Fruit fly (Drosophila melanogaster): ENCODE results near the gene ppk26.

DNA sequence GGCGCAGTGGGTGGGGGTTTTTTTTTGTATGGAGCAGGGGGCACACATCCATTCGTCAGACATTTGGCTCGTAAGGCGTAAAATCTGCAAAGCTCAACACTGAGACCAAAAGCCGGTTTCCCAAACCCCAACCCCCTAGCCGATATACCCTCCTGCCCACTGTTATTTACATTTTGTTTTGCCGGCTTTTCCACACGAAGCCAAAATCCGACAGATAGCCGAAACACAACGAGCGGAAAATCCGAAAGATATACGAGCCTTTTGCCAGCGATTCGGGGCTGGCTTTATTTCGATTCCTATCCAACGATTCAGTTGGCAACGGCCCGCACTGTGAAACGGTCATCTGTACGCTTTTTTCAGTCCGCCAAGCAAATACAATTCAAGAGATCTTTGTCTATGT lies 32.4 kb upstream of the ppk26 start, which contains the start of gene CG42458:
- 0 out of 2 replicates have a peak, but pooled peaks have one; percentile 37 for TF ChIP-seq Ets98B (GFP tag; IDR thresholded peaks at IDR 0.05)
- TF ChIP-seq CG8159 (tag; optimal IDR thresholded peaks at IDR 0.05) = no peak

Data from whole organism, pupa.